Fruit fly (Drosophila melanogaster): Measurements from ENCODE around the gene Ddr.

- TF ChIP-seq Mio (GFP tag; optimal IDR thresholded peaks at IDR 0.05) (no peak), sv (GFP tag; optimal IDR thresholded peaks at IDR 0.05) (no peak), Hr83 (GFP tag; optimal IDR thresholded peaks at IDR 0.05; ENCODE audit: poor library complexity, severe bottlenecking) (no peak), Myc (optimal IDR thresholded peaks at IDR 0.05) (no peak), CG9705 (GFP tag; optimal IDR thresholded peaks at IDR 0.05) (no peak), CG32264 (GFP tag; optimal IDR thresholded peaks at IDR 0.05) (no peak), usp (GFP tag; optimal IDR thresholded peaks at IDR 0.05) (no peak), N (GFP tag; optimal IDR thresholded peaks at IDR 0.05) (no peak), Hnf4 (GFP tag; optimal IDR thresholded peaks at IDR 0.05) (no peak), lola (GFP tag; optimal IDR thresholded peaks at IDR 0.05) (no peak)
These were observed 114.0 kb downstream of the Ddr start for dm6 chr2L:6366924-6367323.

Measured in whole organism, wandering third instar larva.